Worm (Caenorhabditis elegans) whole organism, L4/young adult: Measurements from ENCODE around the gene wee-1.1.

Experiments used
- W03F9.2 ChIP-seq: fragments of 150-350 bp; optimal IDR thresholded peaks from 2 replicates; lab custom pipeline; 2014; ENCODE audit warnings: missing biosample characterization, missing genetic modification characterization
- dao-5 ChIP-seq: sonication (generic microtip); optimal IDR thresholded peaks from 2 replicates; lab custom pipeline; 2016; ENCODE audit warnings: missing genotype, missing genetic modification characterization, moderate library complexity, missing compliant biosample characterization
- him-1 ChIP-seq: sonication (generic microtip); optimal IDR thresholded peaks from 2 replicates; lab custom pipeline; 2016; ENCODE audit warnings: missing genotype, missing genetic modification reagents, missing genetic modification characterization, missing compliant biosample characterization

DNA sequence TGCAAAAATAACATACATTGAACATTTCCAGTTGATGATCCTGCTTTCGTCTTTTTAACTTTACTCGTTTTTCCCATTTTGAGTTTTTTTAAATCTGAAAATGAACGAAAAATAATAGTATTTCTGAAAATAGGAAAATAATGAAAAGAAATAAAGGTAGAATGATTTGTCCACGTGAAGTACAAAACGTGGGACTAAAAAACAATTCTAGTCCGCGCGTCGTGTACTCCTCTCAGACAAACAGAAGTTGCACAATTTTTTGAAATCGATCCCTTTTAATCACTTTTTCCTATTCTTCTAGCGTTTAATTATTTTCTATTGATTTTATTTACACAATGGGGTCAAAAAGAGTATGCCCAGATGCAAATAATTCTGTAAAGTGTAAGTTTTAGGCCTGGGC is 7.7 kb upstream of the wee-1.1 start, which contains the start of the genes E02H1.1 and tag-124:
- no peak for TF ChIP-seq him-1 (tag; lab: Kevin White, UChicago)
- peak; percentile 55 for TF ChIP-seq W03F9.2 (tag; lab: Kevin White, UChicago)
- no peak for TF ChIP-seq dao-5 (tag; lab: Kevin White, UChicago)
